Fruit fly (Drosophila melanogaster) whole organism, embryonic: ENCODE measurements around the gene CG34276.

Experiments used
- B-H2 ChIP-seq: fragments of 200-800 bp; sonication (Bioruptor generic); optimal IDR thresholded peaks from 2 replicates; lab custom pipeline; 2018; ENCODE audit warnings: missing biosample characterization, mild to moderate bottlenecking, missing genetic modification characterization
- CG11247 ChIP-seq: fragments of 200-800 bp; sonication (Bioruptor generic); IDR thresholded peaks from 2 replicates; pipeline ENCODE4 v1.3.6; 2022; ENCODE audit warnings: missing biosample characterization, missing genetic modification characterization
- CG12769 ChIP-seq: fragments of 200-800 bp; sonication (Bioruptor generic); optimal IDR thresholded peaks from 2 replicates; lab custom pipeline; 2019; ENCODE audit warnings: missing biosample characterization, mild to moderate bottlenecking, missing genetic modification characterization, moderate library complexity
- CG13775 ChIP-seq: fragments of 200-800 bp; sonication (Bioruptor generic); optimal IDR thresholded peaks from 3 replicates; lab custom pipeline; 2017; ENCODE audit warnings: missing biosample characterization, mild to moderate bottlenecking, missing genetic modification characterization
- CG14860 ChIP-seq: fragments of 200-800 bp; sonication (Bioruptor generic); IDR thresholded peaks from 3 replicates; pipeline ENCODE4 v1.3.6; 2022; ENCODE audit warnings: missing biosample characterization, missing genetic modification characterization; ENCODE audit not compliant: partially characterized antibody
- CG15479 ChIP-seq: fragments of 200-800 bp; sonication (Bioruptor generic); optimal IDR thresholded peaks from 3 replicates; lab custom pipeline; 2019; ENCODE audit warnings: missing biosample characterization, mild to moderate bottlenecking, missing genetic modification characterization, moderate library complexity
- CG15514 ChIP-seq: fragments of 200-800 bp; sonication (Bioruptor generic); optimal IDR thresholded peaks from 3 replicates; lab custom pipeline; 2017; ENCODE audit warnings: missing biosample characterization, missing genetic modification characterization, mild to moderate bottlenecking, moderate library complexity, missing genetic modification reagents
- CG17829 ChIP-seq: fragments of 200-800 bp; optimal IDR thresholded peaks from 2 replicates; lab custom pipeline; 2019; ENCODE audit warnings: missing biosample characterization, mild to moderate bottlenecking, missing genetic modification characterization, moderate library complexity
- CG2712 ChIP-seq: fragments of 200-800 bp; optimal IDR thresholded peaks from 3 replicates; lab custom pipeline; 2019; ENCODE audit warnings: missing biosample characterization, mild to moderate bottlenecking, missing genetic modification characterization, moderate library complexity
- CG5245 ChIP-seq: fragments of 200-800 bp; sonication (Bioruptor generic); optimal IDR thresholded peaks from 3 replicates; lab custom pipeline; 2016; ENCODE audit warnings: missing biosample characterization, missing genetic modification characterization
- CG9727 ChIP-seq: fragments of 200-800 bp; sonication (Bioruptor generic); optimal IDR thresholded peaks from 3 replicates; lab custom pipeline; 2017; ENCODE audit warnings: missing biosample characterization, mild to moderate bottlenecking, missing genetic modification characterization
- Dek ChIP-seq: fragments of 200-800 bp; sonication (Bioruptor generic); optimal IDR thresholded peaks from 3 replicates; lab custom pipeline; 2019; ENCODE audit warnings: missing biosample characterization, mild to moderate bottlenecking, missing genetic modification characterization, moderate library complexity
- Dip3 ChIP-seq: fragments of 200-800 bp; sonication (Bioruptor generic); optimal IDR thresholded peaks from 3 replicates; lab custom pipeline; 2016; ENCODE audit warnings: missing biosample characterization, missing genetic modification characterization
- Doc2 ChIP-seq: fragments of 200-800 bp; sonication (Bioruptor generic); IDR thresholded peaks from 2 replicates; pipeline ENCODE4 v1.3.6; 2022; ENCODE audit warnings: missing biosample characterization, missing genetic modification characterization
- E2f2 ChIP-seq: fragments of 200-800 bp; sonication (Bioruptor generic); IDR thresholded peaks from 2 replicates; pipeline ENCODE4 v1.3.6; 2022; ENCODE audit warnings: missing biosample characterization, missing genetic modification characterization
- Gsc ChIP-seq: fragments of 200-800 bp; sonication (Bioruptor generic); IDR thresholded peaks from 2 replicates; pipeline ENCODE4 v1.3.6; 2022; ENCODE audit warnings: missing biosample characterization, missing genetic modification characterization
- HLH4C ChIP-seq: fragments of 200-800 bp; sonication (Bioruptor generic); IDR thresholded peaks from 3 replicates; pipeline ENCODE4 v1.3.6; 2022; ENCODE audit warnings: missing biosample characterization, missing genetic modification characterization; ENCODE audit not compliant: partially characterized antibody
- HmgZ ChIP-seq: fragments of 200-800 bp; sonication (Bioruptor generic); optimal IDR thresholded peaks from 2 replicates; lab custom pipeline; 2018; ENCODE audit warnings: missing biosample characterization, mild to moderate bottlenecking, missing genetic modification characterization
- MBD-R2 ChIP-seq: fragments of 200-800 bp; sonication (Bioruptor generic); IDR thresholded peaks from 2 replicates; pipeline ENCODE4 v1.3.6; 2022; ENCODE audit warnings: missing biosample characterization, missing genetic modification characterization
- Med ChIP-seq: fragments of 200-800 bp; sonication (Bioruptor generic); peaks from one replicate; lab custom pipeline; 2016; ENCODE audit warnings: missing biosample characterization, missing genetic modification characterization, mild to moderate bottlenecking, inconsistent platforms, moderate library complexity
- Myb ChIP-seq: fragments of 200-800 bp; sonication (Bioruptor generic); optimal IDR thresholded peaks from 2 replicates; lab custom pipeline; 2016; ENCODE audit warnings: missing biosample characterization, missing genetic modification characterization
- Opbp ChIP-seq: fragments of 200-800 bp; sonication (Bioruptor generic); IDR thresholded peaks from 3 replicates; pipeline ENCODE4 v1.3.6; 2022; ENCODE audit warnings: missing biosample characterization, missing genetic modification characterization; ENCODE audit not compliant: partially characterized antibody
- Sry-δ ChIP-seq: fragments of 200-800 bp; sonication (Bioruptor generic); optimal IDR thresholded peaks from 2 replicates; lab custom pipeline; 2016; ENCODE audit warnings: missing biosample characterization, missing genetic modification characterization
- abd-A ChIP-seq: fragments of 200-800 bp; sonication (Bioruptor generic); optimal IDR thresholded peaks from 3 replicates; lab custom pipeline; 2019; ENCODE audit warnings: missing biosample characterization, mild to moderate bottlenecking, missing genetic modification characterization, moderate library complexity
- amos ChIP-seq: fragments of 200-800 bp; sonication (Bioruptor generic); IDR thresholded peaks from 2 replicates; pipeline ENCODE4 v1.3.6; 2022; ENCODE audit warnings: missing biosample characterization, missing genetic modification characterization; ENCODE audit not compliant: partially characterized antibody
- chinmo ChIP-seq: fragments of 200-800 bp; sonication (Bioruptor generic); IDR thresholded peaks from 4 replicates; pipeline ENCODE4 v1.3.6; 2022; ENCODE audit warnings: missing biosample characterization, missing genetic modification characterization; ENCODE audit not compliant: partially characterized antibody
- corto ChIP-seq: fragments of 200-800 bp; sonication (Bioruptor generic); optimal IDR thresholded peaks from 2 replicates; lab custom pipeline; 2016; ENCODE audit warnings: missing biosample characterization, mild to moderate bottlenecking, missing genetic modification characterization, moderate library complexity
- crp ChIP-seq, 2 experiments: fragments of 200-800 bp; sonication (Bioruptor generic); optimal IDR thresholded peaks; 2 replicates in 1 of 2; 3 replicates in 1 of 2; lab custom pipeline; 2017; ENCODE audit warnings: missing biosample characterization in 2 of 2, missing genetic modification characterization in 2 of 2, mild to moderate bottlenecking in 1 of 2, moderate library complexity in 1 of 2
- dm ChIP-seq: fragments of 200-800 bp; sonication (Bioruptor generic); optimal IDR thresholded peaks from 3 replicates; lab custom pipeline; 2016; ENCODE audit warnings: missing biosample characterization, missing genetic modification characterization
- dpn ChIP-seq, 2 experiments: fragments of 200-800 bp; sonication (Bioruptor generic); optimal IDR thresholded peaks; 3 replicates each; lab custom pipeline; 2016; ENCODE audit warnings: missing biosample characterization in 2 of 2, missing genetic modification characterization in 2 of 2
- hbn ChIP-seq: fragments of 200-800 bp; sonication (Bioruptor generic); IDR thresholded peaks from 2 replicates; pipeline ENCODE4 v1.3.6; 2022; ENCODE audit warnings: missing biosample characterization, missing genetic modification characterization; ENCODE audit not compliant: partially characterized antibody
- inv ChIP-seq: fragments of 200-800 bp; sonication (Bioruptor generic); IDR thresholded peaks from 2 replicates; pipeline ENCODE4 v1.3.6; 2022; ENCODE audit warnings: missing biosample characterization, missing genetic modification characterization; ENCODE audit not compliant: partially characterized antibody
- kni ChIP-seq: fragments of 200-800 bp; sonication (Bioruptor generic); optimal IDR thresholded peaks from 3 replicates; lab custom pipeline; 2017; ENCODE audit warnings: mild to moderate bottlenecking, missing biosample characterization, missing genetic modification reagents, missing genetic modification characterization
- mirr ChIP-seq: fragments of 200-800 bp; sonication (Bioruptor generic); optimal IDR thresholded peaks from 3 replicates; lab custom pipeline; 2018; ENCODE audit warnings: missing biosample characterization, mild to moderate bottlenecking, missing genetic modification characterization
- mld ChIP-seq: fragments of 200-800 bp; sonication (Bioruptor generic); IDR thresholded peaks from 3 replicates; pipeline ENCODE4 v1.3.6; 2022; ENCODE audit warnings: missing biosample characterization, missing genetic modification characterization; ENCODE audit not compliant: partially characterized antibody
- nerfin-1 ChIP-seq: fragments of 200-800 bp; sonication (Bioruptor generic); optimal IDR thresholded peaks from 3 replicates; lab custom pipeline; 2019; ENCODE audit warnings: missing biosample characterization, mild to moderate bottlenecking, missing genetic modification characterization, moderate library complexity
- p53 ChIP-seq: fragments of 200-800 bp; sonication (Bioruptor generic); optimal IDR thresholded peaks from 2 replicates; lab custom pipeline; 2016; ENCODE audit warnings: missing biosample characterization, missing genetic modification characterization
- prd ChIP-seq, 3 experiments: fragments of >200 bp in 2 of 3; fragments of 200-800 bp in 1 of 3; sonication (Bioruptor generic) in 1 of 3; optimal IDR thresholded peaks in 2 of 3; IDR thresholded peaks in 1 of 3; 2 replicates in 2 of 3; 3 replicates in 1 of 3; pipeline versions ENCODE4 v1.3.6 to Lab custom; 2017 to 2022; ENCODE audit warnings: missing biosample characterization in 1 of 3, missing genetic modification characterization in 1 of 3
- rib ChIP-seq: fragments of 200-800 bp; sonication (Bioruptor generic); IDR thresholded peaks from 2 replicates; pipeline ENCODE4 v1.3.6; 2022; ENCODE audit warnings: missing biosample characterization, missing genetic modification characterization
- row ChIP-seq: fragments of 200-800 bp; sonication (Bioruptor generic); IDR thresholded peaks from 3 replicates; pipeline ENCODE4 v1.3.6; 2022; ENCODE audit warnings: missing biosample characterization, missing genetic modification characterization
- sd ChIP-seq: fragments of 200-800 bp; sonication (Bioruptor generic); optimal IDR thresholded peaks from 3 replicates; lab custom pipeline; 2018; ENCODE audit warnings: missing biosample characterization, mild to moderate bottlenecking, missing genetic modification characterization, moderate library complexity
- sens ChIP-seq: fragments of 200-800 bp; sonication (Bioruptor generic); peaks from one replicate; lab custom pipeline; 2016; ENCODE audit warnings: missing biosample characterization, missing genetic modification characterization
- slbo ChIP-seq: fragments of 200-800 bp; sonication (Bioruptor generic); IDR thresholded peaks from 2 replicates; pipeline ENCODE4 v1.3.6; 2022; ENCODE audit warnings: missing biosample characterization, missing genetic modification characterization
- stwl ChIP-seq: fragments of 200-800 bp; sonication (Bioruptor generic); optimal IDR thresholded peaks from 3 replicates; lab custom pipeline; 2018; ENCODE audit warnings: missing biosample characterization, mild to moderate bottlenecking, missing genetic modification characterization, moderate library complexity
- tna ChIP-seq: fragments of 200-800 bp; sonication (Bioruptor generic); IDR thresholded peaks from 2 replicates; pipeline ENCODE4 v1.3.6; 2022; ENCODE audit warnings: missing biosample characterization, missing genetic modification characterization; ENCODE audit not compliant: partially characterized antibody
- trem ChIP-seq: fragments of 200-800 bp; optimal IDR thresholded peaks from 3 replicates; lab custom pipeline; 2019; ENCODE audit warnings: missing biosample characterization, mild to moderate bottlenecking, missing genetic modification characterization, moderate library complexity
- zen2 ChIP-seq: fragments of 200-800 bp; sonication (Bioruptor generic); IDR thresholded peaks from 3 replicates; pipeline ENCODE4 v1.3.6; 2022; ENCODE audit warnings: missing biosample characterization, missing genetic modification characterization; ENCODE audit not compliant: partially characterized antibody

The CG34276 gene

dm6 chr3R:15933609-15934232 is 8.3 kb downstream of the CG34276 start, which contains the start of the genes CG5478 and blp (continued):
- peak; percentile 69 for TF ChIP-seq inv
- peak; percentile 96 for TF ChIP-seq HLH4C
- no peak for TF ChIP-seq p53 (GFP tag; lab: Kevin White, UChicago)
- peak; percentile 92 for TF ChIP-seq CG14860 (GFP tag; lab: Robert Waterston, UW)
- peak; percentile 66 to 94 for TF ChIP-seq crp (GFP tag; optimal IDR thresholded peaks at IDR 0.05; lab: Kevin White, UChicago)
- no peak for TF ChIP-seq prd (optimal IDR thresholded peaks at IDR 0.05; lab: Kevin White, UChicago)
- no peak for TF ChIP-seq prd (GFP tag; IDR thresholded peaks at IDR 0.05; lab: Robert Waterston, UW)
- TF ChIP-seq Dip3 (GFP tag; lab: Kevin White, UChicago) = no peak
- peak; percentile 69 for TF ChIP-seq sens (GFP tag; lab: Kevin White, UChicago)
- TF ChIP-seq zen2 = peak; percentile 91
- peak; percentile 88 for TF ChIP-seq Opbp (GFP tag; lab: Robert Waterston, UW)
- peak; percentile 26 for TF ChIP-seq kni (GFP tag; lab: Kevin White, UChicago)
- peak; percentile 86 for TF ChIP-seq Sry-δ (GFP tag; lab: Kevin White, UChicago)
- TF ChIP-seq Med (GFP tag; lab: Kevin White, UChicago) = peak; percentile 72
- TF ChIP-seq CG15514 = peak; percentile 5
- TF ChIP-seq amos (GFP tag; lab: Robert Waterston, UW) = peak; percentile 87
- TF ChIP-seq dm (GFP tag; lab: Kevin White, UChicago) = peak; percentile 3
- peak; percentile 49 for TF ChIP-seq sd (tag; lab: Kevin White, UChicago)
- peak; percentile 91 for TF ChIP-seq tna
- TF ChIP-seq HmgZ = peak; percentile 42
- TF ChIP-seq CG17829 = peak; percentile 21
- TF ChIP-seq row (GFP tag; lab: Robert Waterston, UW) = peak; percentile 39
- peak; percentile 68 for TF ChIP-seq stwl (tag; lab: Kevin White, UChicago)
- peak; percentile 93 for TF ChIP-seq hbn (GFP tag; lab: Robert Waterston, UW)

DNA sequence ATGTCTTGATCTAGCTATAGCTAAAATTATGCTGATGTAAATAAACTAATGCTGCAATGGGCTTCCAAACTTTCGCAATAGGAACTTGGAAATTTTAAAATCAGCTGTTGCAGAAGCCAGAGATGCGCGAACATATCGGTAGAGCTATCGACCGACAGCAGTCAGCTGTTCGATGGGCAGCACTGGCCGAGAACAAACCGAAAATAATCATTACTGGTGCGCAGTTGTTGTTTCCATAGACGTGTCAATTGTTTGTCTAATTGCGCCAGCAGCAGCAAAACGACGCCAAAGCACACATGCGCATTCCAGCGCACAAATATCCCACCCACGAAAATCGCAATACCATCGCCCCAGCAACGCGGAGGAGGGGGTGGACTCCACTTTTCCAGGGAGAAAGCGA is 9.5 kb downstream of the CG34276 start, which contains the start of gene Sap47:
Gene Sap47, plus strand, starts transcription at position 149 of the 400 bp plus-strand sequence.
- peak; percentile 41 for TF ChIP-seq B-H2
- peak; percentile 41 for TF ChIP-seq mirr (GFP tag; lab: Kevin White, UChicago)
- TF ChIP-seq Dek (tag; lab: Kevin White, UChicago) = no peak
- TF ChIP-seq abd-A = peak; percentile 96
- peak; percentile 71 for TF ChIP-seq E2f2 (GFP tag; lab: Robert Waterston, UW)
- TF ChIP-seq mld (GFP tag; lab: Robert Waterston, UW) = 0 out of 3 replicates have a peak, but pooled peaks have one; percentile 64
- TF ChIP-seq hbn (GFP tag; lab: Robert Waterston, UW) = peak; percentile 83
- peak; percentile 54; the same call in 2 of the 3 replicates for TF ChIP-seq row (GFP tag; lab: Robert Waterston, UW)
- no peak for TF ChIP-seq CG2712 (tag; lab: Kevin White, UChicago)
- peak; percentile 87 for TF ChIP-seq nerfin-1 (tag; lab: Kevin White, UChicago)
- TF ChIP-seq CG9727 = no peak
- no peak for TF ChIP-seq Doc2
- TF ChIP-seq MBD-R2 (GFP tag; lab: Robert Waterston, UW) = peak; percentile 99
- TF ChIP-seq Gsc (GFP tag; lab: Robert Waterston, UW) = no peak
- no peak for TF ChIP-seq CG11247 (GFP tag; lab: Robert Waterston, UW)
- TF ChIP-seq CG5245 = no peak
- peak; percentile 96 for TF ChIP-seq chinmo (GFP tag; lab: Robert Waterston, UW)
- TF ChIP-seq Myb = peak; percentile 43
- TF ChIP-seq corto = no peak
- TF ChIP-seq rib (GFP tag; lab: Robert Waterston, UW) = 0 out of 2 replicates have a peak, but pooled peaks have one; percentile 21
- TF ChIP-seq dpn (GFP tag; optimal IDR thresholded peaks at IDR 0.05; lab: Kevin White, UChicago) = peak in 1 of 2 experiments; percentile 1
- TF ChIP-seq CG15479 (GFP tag; lab: Kevin White, UChicago) = peak; percentile 34
- peak; percentile 56 for TF ChIP-seq slbo
- peak; percentile 66 for TF ChIP-seq tna
- peak; percentile 20 for TF ChIP-seq trem (tag; lab: Kevin White, UChicago)
- TF ChIP-seq CG12769 = peak; percentile 57
- no peak for TF ChIP-seq CG13775 (GFP tag; lab: Kevin White, UChicago)
